Fruit fly (Drosophila melanogaster): ENCODE measurements around the gene bip1.

The bip1 gene

dm6 chr3L:8033776-8034175, 24.7 kb downstream of the bip1 start:
- no peak for TF ChIP-seq CG11617 (GFP tag; optimal IDR thresholded peaks at IDR 0.05)
- no peak for TF ChIP-seq Hr96 (GFP tag; optimal IDR thresholded peaks at IDR 0.05)
- no peak for TF ChIP-seq cnc (optimal IDR thresholded peaks at IDR 0.05)
- TF ChIP-seq CG1620 (GFP tag; optimal IDR thresholded peaks at IDR 0.05): no peak
- TF ChIP-seq Crg-1 (GFP tag; optimal IDR thresholded peaks at IDR 0.05): no peak
- TF ChIP-seq toe (GFP tag; optimal IDR thresholded peaks at IDR 0.05): no peak
- no peak for TF ChIP-seq pad (GFP tag; optimal IDR thresholded peaks at IDR 0.05)
- TF ChIP-seq tj (GFP tag; optimal IDR thresholded peaks at IDR 0.05): no peak
- no peak for TF ChIP-seq bab1 (GFP tag; optimal IDR thresholded peaks at IDR 0.05)
- TF ChIP-seq ovo (GFP tag; optimal IDR thresholded peaks at IDR 0.05): no peak
- TF ChIP-seq cic (GFP tag; optimal IDR thresholded peaks at IDR 0.05): no peak
- no peak for TF ChIP-seq Mnt (GFP tag; optimal IDR thresholded peaks at IDR 0.05)
- TF ChIP-seq CG33017 (tag; optimal IDR thresholded peaks at IDR 0.05): no peak
- TF ChIP-seq kay (GFP tag; ENCODE audit: borderline replicate concordance): no peak

DNA sequence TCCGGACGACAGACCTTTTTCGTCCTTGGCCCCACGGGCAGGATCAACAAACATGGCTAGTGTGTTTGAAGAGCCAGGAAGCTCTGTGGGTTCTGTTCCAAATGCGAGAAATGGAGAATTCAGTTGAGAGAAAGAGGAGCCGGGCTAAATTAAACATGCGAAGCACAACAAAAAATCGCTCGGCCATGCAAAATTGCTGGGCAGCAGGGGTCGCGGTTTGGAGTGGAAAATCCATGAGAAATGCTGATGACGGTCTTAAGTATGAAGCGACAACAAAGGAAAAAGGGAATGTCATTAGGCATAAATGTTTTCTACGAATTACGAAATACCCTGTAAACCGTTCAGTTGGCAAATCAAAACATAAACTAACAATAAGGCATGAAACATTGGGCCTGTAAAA, 25.4 kb downstream of the bip1 start:
- TF ChIP-seq Clk (GFP tag; optimal IDR thresholded peaks at IDR 0.05): no peak
- TF ChIP-seq tj (GFP tag; optimal IDR thresholded peaks at IDR 0.05): peak; percentile 95

DNA sequence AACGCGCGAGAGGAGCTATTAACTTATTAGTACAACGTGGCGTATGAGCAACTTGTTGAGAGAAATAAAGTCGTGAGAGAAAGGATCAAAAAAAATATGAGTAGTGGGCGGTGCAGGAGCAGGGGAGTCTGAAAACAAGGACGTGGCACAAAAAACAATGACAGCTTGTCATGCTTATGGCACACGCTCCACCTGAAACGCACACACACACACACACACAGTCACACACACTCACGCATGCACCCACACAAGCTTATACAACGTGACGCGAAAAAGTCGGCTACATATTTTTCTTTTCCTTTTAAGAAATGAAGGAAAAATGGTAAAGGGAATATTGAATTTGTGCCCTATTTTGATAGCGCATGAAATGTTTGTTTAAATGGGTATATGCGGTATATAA, 27.1 kb downstream of the bip1 start:
- TF ChIP-seq Hr96 (GFP tag; optimal IDR thresholded peaks at IDR 0.05) (no peak), CG7045 (GFP tag; optimal IDR thresholded peaks at IDR 0.05) (no peak), Crg-1 (GFP tag; optimal IDR thresholded peaks at IDR 0.05) (no peak), kay (GFP tag; ENCODE audit: borderline replicate concordance) (no peak), CG12768 (GFP tag; optimal IDR thresholded peaks at IDR 0.05) (no peak), Clk (GFP tag; optimal IDR thresholded peaks at IDR 0.05) (no peak), toe (GFP tag; optimal IDR thresholded peaks at IDR 0.05) (no peak)

dm6 chr3L:8029194-8029747, 29.2 kb downstream of the bip1 start:
- TF ChIP-seq CG1620 (GFP tag; optimal IDR thresholded peaks at IDR 0.05) (no peak), CG7045 (GFP tag; optimal IDR thresholded peaks at IDR 0.05) (no peak), pad (GFP tag; optimal IDR thresholded peaks at IDR 0.05) (no peak), cic (GFP tag; optimal IDR thresholded peaks at IDR 0.05) (no peak), ovo (GFP tag; optimal IDR thresholded peaks at IDR 0.05) (no peak), CG7101 (tag; optimal IDR thresholded peaks at IDR 0.05) (no peak), tj (GFP tag; optimal IDR thresholded peaks at IDR 0.05) (no peak), CG11617 (GFP tag; optimal IDR thresholded peaks at IDR 0.05) (no peak), kay (GFP tag; ENCODE audit: borderline replicate concordance) (no peak), Hr96 (GFP tag; optimal IDR thresholded peaks at IDR 0.05) (no peak), Crg-1 (GFP tag; optimal IDR thresholded peaks at IDR 0.05) (no peak), CG12768 (GFP tag; optimal IDR thresholded peaks at IDR 0.05) (no peak)

DNA sequence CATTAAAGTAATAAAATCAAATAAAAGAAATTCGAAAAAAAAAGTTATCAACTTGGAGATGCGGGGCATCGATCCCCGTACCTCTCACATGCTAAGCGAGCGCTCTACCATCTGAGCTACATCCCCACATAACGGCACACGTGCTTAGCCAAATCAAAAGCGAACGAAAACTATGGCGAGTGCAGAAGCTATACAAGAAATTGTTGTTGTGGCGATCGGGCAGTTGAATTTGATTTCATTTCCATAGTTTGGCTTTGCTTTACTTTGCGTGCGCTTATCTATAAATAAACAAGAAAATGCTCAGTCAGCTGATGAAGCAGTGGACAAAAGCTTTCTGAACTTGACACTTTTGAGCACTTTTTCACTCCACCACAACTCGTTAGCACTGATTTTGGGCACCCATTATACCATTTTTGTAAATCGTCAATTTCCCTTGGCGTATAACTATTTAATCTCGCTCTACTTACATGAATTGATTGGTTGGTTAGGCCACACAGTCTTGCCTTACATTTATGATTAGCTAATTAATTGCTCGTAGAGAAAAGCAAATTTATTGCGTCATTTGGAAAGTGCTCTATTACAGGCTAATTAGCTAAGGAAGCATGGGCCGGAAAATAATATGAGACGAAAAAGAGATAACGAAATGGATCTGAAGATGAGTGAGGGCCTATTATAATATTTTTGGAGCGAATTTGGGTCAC, 29.9 kb downstream of the bip1 start:
- TF ChIP-seq Crg-1 (GFP tag; optimal IDR thresholded peaks at IDR 0.05) (no peak), Hr96 (GFP tag; optimal IDR thresholded peaks at IDR 0.05) (no peak), CG1620 (GFP tag; optimal IDR thresholded peaks at IDR 0.05) (no peak), tj (GFP tag; optimal IDR thresholded peaks at IDR 0.05) (peak; percentile 86), CG11617 (GFP tag; optimal IDR thresholded peaks at IDR 0.05) (no peak), ovo (GFP tag; optimal IDR thresholded peaks at IDR 0.05) (no peak), Clk (GFP tag; optimal IDR thresholded peaks at IDR 0.05) (no peak), cic (GFP tag; optimal IDR thresholded peaks at IDR 0.05) (peak; percentile 15)

dm6 chr3L:8027666-8028314, 30.7 kb downstream of the bip1 start:
- peak; percentile 17 for TF ChIP-seq kay (GFP tag; ENCODE audit: borderline replicate concordance)
- peak; percentile 15 for TF ChIP-seq CG12768 (GFP tag; optimal IDR thresholded peaks at IDR 0.05)
- no peak for TF ChIP-seq CG14711 (tag; optimal IDR thresholded peaks at IDR 0.05)

DNA sequence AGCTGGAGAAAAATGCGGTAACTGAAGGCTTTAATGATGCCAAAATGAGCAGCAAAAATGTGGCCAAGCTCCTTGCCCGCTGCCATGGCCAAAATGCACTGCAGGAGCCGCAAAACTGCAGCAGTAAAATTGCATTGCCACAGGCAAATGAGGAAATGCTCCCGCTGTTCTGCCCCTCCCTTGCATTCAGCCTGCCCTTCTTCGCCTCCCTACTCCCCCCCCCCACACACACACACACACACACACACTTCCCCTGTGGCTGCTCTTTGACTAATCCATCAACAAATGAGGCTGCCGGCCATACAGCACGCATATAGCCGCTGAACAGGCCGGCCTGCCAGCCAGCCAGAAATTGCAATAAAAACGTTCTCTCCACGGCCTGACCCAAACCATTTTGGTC, 31.3 kb downstream of the bip1 start:
- TF ChIP-seq CG1620 (GFP tag; optimal IDR thresholded peaks at IDR 0.05) (no peak), kay (GFP tag; ENCODE audit: borderline replicate concordance) (no peak), CG33017 (tag; optimal IDR thresholded peaks at IDR 0.05) (no peak), CG7045 (GFP tag; optimal IDR thresholded peaks at IDR 0.05) (no peak), cic (GFP tag; optimal IDR thresholded peaks at IDR 0.05) (no peak), cnc (optimal IDR thresholded peaks at IDR 0.05) (no peak), bab1 (GFP tag; optimal IDR thresholded peaks at IDR 0.05) (no peak)
